Fruit fly (Drosophila melanogaster) whole organism, embryonic: Measurements from ENCODE around the gene Sse.

ENCODE experiments used
- Asciz ChIP-seq: fragments of 200-800 bp; sonication (Bioruptor generic); optimal IDR thresholded peaks from 2 replicates; lab custom pipeline; 2017; ENCODE audit warnings: missing biosample characterization, mild to moderate bottlenecking, missing genetic modification characterization, missing genetic modification reagents
- Bgb ChIP-seq: fragments of 200-800 bp; sonication (Bioruptor generic); IDR thresholded peaks from 2 replicates; pipeline ENCODE4 v1.3.6; 2022; ENCODE audit warnings: missing biosample characterization, missing genetic modification characterization; ENCODE audit not compliant: partially characterized antibody
- CG10431 ChIP-seq: fragments of 200-800 bp; sonication (Bioruptor generic); optimal IDR thresholded peaks from 3 replicates; lab custom pipeline; 2018; ENCODE audit warnings: missing biosample characterization, mild to moderate bottlenecking, missing genetic modification characterization
- CG12942 ChIP-seq: fragments of 200-800 bp; sonication (Bioruptor generic); optimal IDR thresholded peaks from 3 replicates; lab custom pipeline; 2016; ENCODE audit warnings: missing biosample characterization, missing genetic modification characterization
- CG16779 ChIP-seq: fragments of 200-800 bp; sonication (Bioruptor generic); IDR thresholded peaks from 2 replicates; pipeline ENCODE4 v1.3.6; 2022; ENCODE audit warnings: missing biosample characterization, missing genetic modification characterization
- CG18476 ChIP-seq: fragments of 200-800 bp; sonication (Bioruptor generic); optimal IDR thresholded peaks from 2 replicates; lab custom pipeline; 2016; ENCODE audit warnings: missing biosample characterization, mild to moderate bottlenecking, missing genetic modification characterization
- CG34224 ChIP-seq: fragments of 200-800 bp; sonication (Bioruptor generic); IDR thresholded peaks from 3 replicates; pipeline ENCODE4 v1.3.6; 2022; ENCODE audit warnings: missing biosample characterization, missing genetic modification characterization; ENCODE audit not compliant: partially characterized antibody
- CG6272 ChIP-seq: fragments of 200-800 bp; sonication (Bioruptor generic); IDR thresholded peaks from 2 replicates; pipeline ENCODE4 v1.3.6; 2022; ENCODE audit warnings: missing biosample characterization, missing genetic modification characterization
- CG6689 ChIP-seq: fragments of 200-800 bp; sonication (Bioruptor generic); IDR thresholded peaks from 2 replicates; pipeline ENCODE4 v1.3.6; 2022; ENCODE audit warnings: missing biosample characterization, missing genetic modification characterization
- CG6791 ChIP-seq: fragments of 200-800 bp; sonication (Bioruptor generic); IDR thresholded peaks from 3 replicates; pipeline ENCODE4 v1.3.6; 2022; ENCODE audit warnings: missing biosample characterization, missing genetic modification characterization; ENCODE audit not compliant: partially characterized antibody
- CG6854 ChIP-seq: fragments of 200-800 bp; sonication (Bioruptor generic); optimal IDR thresholded peaks from 3 replicates; lab custom pipeline; 2017; ENCODE audit warnings: missing biosample characterization, mild to moderate bottlenecking, missing genetic modification characterization
- CG7357 ChIP-seq: fragments of 200-800 bp; sonication (Bioruptor generic); IDR thresholded peaks from 3 replicates; pipeline ENCODE4 v1.3.6; 2022; ENCODE audit warnings: missing biosample characterization, missing genetic modification characterization
- CG8089 ChIP-seq: fragments of 200-800 bp; sonication (Bioruptor generic); optimal IDR thresholded peaks from 3 replicates; lab custom pipeline; 2016; ENCODE audit warnings: missing biosample characterization, missing genetic modification characterization
- CG8281 ChIP-seq: fragments of 200-800 bp; sonication (Bioruptor generic); optimal IDR thresholded peaks from 2 replicates; lab custom pipeline; 2018; ENCODE audit warnings: missing biosample characterization, mild to moderate bottlenecking, missing genetic modification characterization, moderate library complexity
- Camta ChIP-seq: fragments of 200-800 bp; sonication (Bioruptor generic); optimal IDR thresholded peaks from 2 replicates; lab custom pipeline; 2016; ENCODE audit warnings: missing biosample characterization, missing genetic modification characterization
- D19A ChIP-seq: fragments of 200-800 bp; optimal IDR thresholded peaks from 3 replicates; lab custom pipeline; 2019; ENCODE audit warnings: missing biosample characterization, mild to moderate bottlenecking, missing genetic modification characterization, moderate library complexity
- HLH3B ChIP-seq: fragments of 200-800 bp; sonication (Bioruptor generic); IDR thresholded peaks from 2 replicates; pipeline ENCODE4 v1.3.6; 2022; ENCODE audit warnings: missing biosample characterization, missing genetic modification characterization
- HLHmδ ChIP-seq: fragments of 200-800 bp; sonication (Bioruptor generic); optimal IDR thresholded peaks from 2 replicates; lab custom pipeline; 2018; ENCODE audit warnings: missing biosample characterization, mild to moderate bottlenecking, missing genetic modification characterization, moderate library complexity
- Hand ChIP-seq: fragments of 200-800 bp; sonication (Bioruptor generic); optimal IDR thresholded peaks from 2 replicates; lab custom pipeline; 2017; ENCODE audit warnings: mild to moderate bottlenecking, missing biosample characterization, missing genetic modification reagents, missing genetic modification characterization
- Hr3 ChIP-seq: fragments of 200-800 bp; sonication (Bioruptor generic); optimal IDR thresholded peaks from 3 replicates; lab custom pipeline; 2016; ENCODE audit warnings: missing biosample characterization, missing genetic modification characterization
- Lim3 ChIP-seq: fragments of 200-800 bp; sonication (Bioruptor generic); IDR thresholded peaks from 2 replicates; pipeline ENCODE4 v1.3.6; 2022; ENCODE audit warnings: missing biosample characterization, missing genetic modification characterization
- NC2β ChIP-seq: fragments of 200-800 bp; sonication (Bioruptor generic); optimal IDR thresholded peaks from 2 replicates; lab custom pipeline; 2016; ENCODE audit warnings: missing biosample characterization, missing genetic modification characterization
- NFAT ChIP-seq: fragments of 200-800 bp; sonication (Bioruptor generic); IDR thresholded peaks from 2 replicates; pipeline ENCODE4 v1.3.6; 2022; ENCODE audit warnings: missing biosample characterization, missing genetic modification characterization
- Ravus ChIP-seq: fragments of 200-800 bp; sonication (Bioruptor generic); IDR thresholded peaks from 2 replicates; pipeline ENCODE4 v1.3.6; 2022; ENCODE audit warnings: missing biosample characterization, missing genetic modification characterization
- Spps ChIP-seq: fragments of 200-800 bp; sonication (Bioruptor generic); optimal IDR thresholded peaks from 2 replicates; lab custom pipeline; 2018; ENCODE audit warnings: missing biosample characterization, mild to moderate bottlenecking, missing genetic modification characterization
- Stat92E ChIP-seq, 3 experiments: fragments of >200 bp in 2 of 3; fragments of 200-800 bp in 1 of 3; sonication (Bioruptor generic) in 1 of 3; optimal IDR thresholded peaks; 2 replicates each; lab custom pipeline; 2017 to 2019; ENCODE audit warnings: missing biosample characterization in 3 of 3, missing genetic modification characterization in 3 of 3, mild to moderate bottlenecking in 1 of 3, moderate library complexity in 1 of 3
- Vsx1 ChIP-seq: fragments of 200-800 bp; sonication (Bioruptor generic); optimal IDR thresholded peaks from 2 replicates; lab custom pipeline; 2017; ENCODE audit warnings: missing biosample characterization, mild to moderate bottlenecking, missing genetic modification characterization, missing genetic modification reagents
- abd-A ChIP-seq: fragments of 200-800 bp; sonication (Bioruptor generic); optimal IDR thresholded peaks from 3 replicates; lab custom pipeline; 2019; ENCODE audit warnings: missing biosample characterization, mild to moderate bottlenecking, missing genetic modification characterization, moderate library complexity
- bowl ChIP-seq: fragments of 200-800 bp; sonication (Bioruptor generic); IDR thresholded peaks from 2 replicates; pipeline ENCODE4 v1.3.6; 2022; ENCODE audit warnings: missing biosample characterization, missing genetic modification characterization
- crol ChIP-seq: fragments of 200-800 bp; sonication (Bioruptor generic); IDR thresholded peaks from 2 replicates; pipeline ENCODE4 v1.3.6; 2022; ENCODE audit warnings: missing biosample characterization, missing genetic modification characterization
- emc ChIP-seq: fragments of 200-800 bp; sonication (Bioruptor generic); optimal IDR thresholded peaks from 2 replicates; lab custom pipeline; 2016; ENCODE audit warnings: missing biosample characterization, missing genetic modification characterization
- gcm2 ChIP-seq: fragments of 200-800 bp; sonication (Bioruptor generic); optimal IDR thresholded peaks from 2 replicates; lab custom pipeline; 2016; ENCODE audit warnings: missing biosample characterization, missing genetic modification characterization
- inv ChIP-seq: fragments of 200-800 bp; sonication (Bioruptor generic); IDR thresholded peaks from 2 replicates; pipeline ENCODE4 v1.3.6; 2022; ENCODE audit warnings: missing biosample characterization, missing genetic modification characterization; ENCODE audit not compliant: partially characterized antibody
- klu ChIP-seq: fragments of 200-800 bp; sonication (Bioruptor generic); IDR thresholded peaks from 2 replicates; pipeline ENCODE4 v1.3.6; 2022; ENCODE audit warnings: missing biosample characterization, missing genetic modification characterization
- lola ChIP-seq, 3 experiments: fragments of >200 bp in 2 of 3; fragments of 200-800 bp in 1 of 3; sonication (Bioruptor generic) in 1 of 3; optimal IDR thresholded peaks; 2 replicates each; lab custom pipeline; 2017 to 2019; ENCODE audit warnings: missing biosample characterization in 3 of 3, missing genetic modification characterization in 3 of 3, mild to moderate bottlenecking in 1 of 3, moderate library complexity in 1 of 3
- pb ChIP-seq: fragments of 200-800 bp; sonication (Bioruptor generic); optimal IDR thresholded peaks from 3 replicates; lab custom pipeline; 2016; ENCODE audit warnings: missing biosample characterization, missing genetic modification characterization
- pfk ChIP-seq: fragments of 200-800 bp; sonication (Bioruptor generic); optimal IDR thresholded peaks from 2 replicates; lab custom pipeline; 2018; ENCODE audit warnings: missing biosample characterization, mild to moderate bottlenecking, missing genetic modification characterization, moderate library complexity
- pros ChIP-seq: fragments of 200-800 bp; sonication (Bioruptor generic); optimal IDR thresholded peaks from 3 replicates; lab custom pipeline; 2019; ENCODE audit warnings: missing biosample characterization, mild to moderate bottlenecking, missing genetic modification characterization, moderate library complexity
- scrt ChIP-seq: fragments of 200-800 bp; sonication (Bioruptor generic); optimal IDR thresholded peaks from 2 replicates; lab custom pipeline; 2018; ENCODE audit warnings: missing biosample characterization, mild to moderate bottlenecking, missing genetic modification characterization, moderate library complexity
- sens-2 ChIP-seq: fragments of 200-800 bp; sonication (Bioruptor generic); IDR thresholded peaks from 2 replicates; pipeline ENCODE4 v1.3.6; 2022; ENCODE audit warnings: missing biosample characterization, missing genetic modification characterization
- sr ChIP-seq: fragments of 200-800 bp; sonication (Bioruptor generic); IDR thresholded peaks from 3 replicates; pipeline ENCODE4 v1.3.6; 2022; ENCODE audit warnings: missing biosample characterization, missing genetic modification characterization
- tin ChIP-seq: fragments of 200-800 bp; sonication (Bioruptor generic); optimal IDR thresholded peaks from 3 replicates; lab custom pipeline; 2016; ENCODE audit warnings: missing biosample characterization, missing genetic modification characterization
- trh ChIP-seq: fragments of 200-800 bp; sonication (Bioruptor generic); optimal IDR thresholded peaks from 2 replicates; lab custom pipeline; 2016; ENCODE audit warnings: missing biosample characterization, missing genetic modification characterization
- wek ChIP-seq: fragments of 200-800 bp; sonication (Bioruptor generic); optimal IDR thresholded peaks from 3 replicates; lab custom pipeline; 2018; ENCODE audit warnings: missing biosample characterization, mild to moderate bottlenecking, missing genetic modification characterization, moderate library complexity
- wor ChIP-seq: fragments of 200-800 bp; sonication (Bioruptor generic); IDR thresholded peaks from 2 replicates; pipeline ENCODE4 v1.3.6; 2022; ENCODE audit warnings: missing biosample characterization, missing genetic modification characterization
- yki ChIP-seq: fragments of >200 bp; optimal IDR thresholded peaks from 3 replicates; lab custom pipeline; 2018
- zf30C ChIP-seq: fragments of 200-800 bp; sonication (Bioruptor generic); optimal IDR thresholded peaks from 3 replicates; lab custom pipeline; 2018; ENCODE audit warnings: missing biosample characterization, mild to moderate bottlenecking, missing genetic modification characterization

Gene Sse

dm6 chr3L:5657221-5657963 is 4.7 kb downstream of the Sse start, which contains the start of gene sif (continued):
- TF ChIP-seq CG7357 (GFP tag; lab: Robert Waterston, UW) (no peak), CG34224 (GFP tag; lab: Robert Waterston, UW) (no peak), Hr3 (GFP tag; lab: Kevin White, UChicago) (no peak), CG6272 (no peak), pros (GFP tag; lab: Kevin White, UChicago) (no peak), CG18476 (GFP tag; lab: Kevin White, UChicago) (no peak), Camta (GFP tag; lab: Kevin White, UChicago) (no peak), pfk (GFP tag; lab: Kevin White, UChicago) (no peak)

DNA sequence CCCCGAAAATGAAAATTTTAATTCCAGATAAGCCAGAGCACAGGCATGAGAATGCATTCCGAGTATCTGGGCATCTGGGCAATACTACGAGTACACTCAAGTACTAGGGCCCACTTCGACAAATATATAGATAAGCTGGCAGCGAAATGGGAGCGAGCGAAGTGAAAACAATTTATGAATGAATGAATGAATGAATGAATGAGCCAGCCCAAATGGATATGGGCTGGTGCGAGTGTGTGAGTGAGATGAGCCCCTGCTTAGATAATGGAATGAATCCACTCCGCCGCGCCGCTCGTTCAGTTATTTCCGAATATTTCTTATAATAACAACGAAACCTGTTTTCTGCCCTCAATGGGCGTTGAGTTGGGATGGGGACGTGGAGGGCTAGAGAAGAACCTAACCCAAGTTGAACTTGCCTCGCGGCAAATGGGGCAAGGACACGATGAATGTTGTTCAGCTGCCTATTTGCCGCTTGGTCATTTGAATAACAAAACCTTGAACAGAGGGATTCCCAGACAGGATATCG is 6.2 kb downstream of the Sse start:
- TF ChIP-seq CG8089 (GFP tag; lab: Kevin White, UChicago): no peak
- no peak for TF ChIP-seq wek
- TF ChIP-seq Asciz: no peak
- no peak for TF ChIP-seq scrt
- no peak for TF ChIP-seq CG12942
- no peak for TF ChIP-seq Bgb (GFP tag; lab: Robert Waterston, UW)
- no peak for TF ChIP-seq pb (GFP tag; lab: Kevin White, UChicago)
- TF ChIP-seq trh (GFP tag; lab: Kevin White, UChicago): no peak
- no peak for TF ChIP-seq lola (GFP tag; optimal IDR thresholded peaks at IDR 0.05; lab: Kevin White, UChicago)
- TF ChIP-seq zf30C: no peak
- TF ChIP-seq NFAT (GFP tag; lab: Robert Waterston, UW): no peak
- TF ChIP-seq Ravus (GFP tag; lab: Robert Waterston, UW): no peak
- no peak for TF ChIP-seq Hand (GFP tag; lab: Kevin White, UChicago)
- TF ChIP-seq inv (GFP tag; lab: Robert Waterston, UW): no peak
- peak; percentile 5 for TF ChIP-seq D19A
- TF ChIP-seq NC2β: no peak
- TF ChIP-seq abd-A (tag; lab: Kevin White, UChicago): peak; percentile 21
- TF ChIP-seq Lim3 (GFP tag; lab: Robert Waterston, UW): no peak
- TF ChIP-seq CG6689 (GFP tag; lab: Robert Waterston, UW): no peak
- no peak for TF ChIP-seq HLH3B (GFP tag; lab: Robert Waterston, UW)
- no peak for TF ChIP-seq yki (lab: Kevin White, UChicago)
- no peak; the same call in 2 of the 3 replicates for TF ChIP-seq CG34224 (GFP tag; lab: Robert Waterston, UW)
- no peak for TF ChIP-seq Vsx1 (GFP tag; lab: Kevin White, UChicago)
- TF ChIP-seq sens-2 (GFP tag; lab: Robert Waterston, UW): no peak
- TF ChIP-seq Camta (GFP tag; lab: Kevin White, UChicago): no peak
- TF ChIP-seq pros (GFP tag; lab: Kevin White, UChicago): peak; percentile 73
- no peak for TF ChIP-seq Spps (tag; lab: Kevin White, UChicago)
- TF ChIP-seq emc: no peak
- TF ChIP-seq sr: no peak
- TF ChIP-seq CG6791 (GFP tag; lab: Robert Waterston, UW): no peak
- no peak for TF ChIP-seq wor (GFP tag; lab: Robert Waterston, UW)
- no peak for TF ChIP-seq klu (GFP tag; lab: Robert Waterston, UW)
- no peak for TF ChIP-seq bowl (GFP tag; lab: Robert Waterston, UW)
- peak in 1 of 3 experiments; percentile 65 for TF ChIP-seq Stat92E (GFP tag; optimal IDR thresholded peaks at IDR 0.05; lab: Kevin White, UChicago)
- TF ChIP-seq CG8281 (tag; lab: Kevin White, UChicago): peak; percentile 98
- no peak for TF ChIP-seq CG16779 (GFP tag; lab: Robert Waterston, UW)
- peak; percentile 5 for TF ChIP-seq HLHmδ (GFP tag; lab: Kevin White, UChicago)
- no peak for TF ChIP-seq tin (GFP tag; lab: Kevin White, UChicago)
- TF ChIP-seq CG6854 (GFP tag; lab: Kevin White, UChicago): no peak
- no peak for TF ChIP-seq gcm2 (GFP tag; lab: Kevin White, UChicago)
- peak; percentile 71 for TF ChIP-seq crol (GFP tag; lab: Robert Waterston, UW)
- TF ChIP-seq CG10431 (GFP tag; lab: Kevin White, UChicago): no peak
